Fruit fly (Drosophila melanogaster) whole organism, embryonic: Measurements from ENCODE around the gene CG4291.
A peak's percentile ranks its signal among the peaks of the same experiment; 100 is the strongest.

Experiments
- Antp ChIP-seq: fragments of 200-800 bp; sonication (Bioruptor generic); optimal IDR thresholded peaks from 3 replicates; lab custom pipeline; 2016; ENCODE audit warnings: missing biosample characterization, missing genetic modification characterization
- Atf-2 ChIP-seq: fragments of 200-800 bp; sonication (Bioruptor generic); optimal IDR thresholded peaks from 2 replicates; lab custom pipeline; 2016; ENCODE audit warnings: missing biosample characterization, missing genetic modification characterization
- B-H1 ChIP-seq: fragments of 200-800 bp; sonication (Bioruptor generic); IDR thresholded peaks from 3 replicates; pipeline ENCODE4 v1.3.6; 2022; ENCODE audit warnings: missing biosample characterization, missing genetic modification characterization
- CG10431 ChIP-seq: fragments of 200-800 bp; sonication (Bioruptor generic); optimal IDR thresholded peaks from 3 replicates; lab custom pipeline; 2018; ENCODE audit warnings: missing biosample characterization, mild to moderate bottlenecking, missing genetic modification characterization
- CG11456 ChIP-seq: fragments of 200-800 bp; sonication (Bioruptor generic); IDR thresholded peaks from 3 replicates; pipeline ENCODE4 v1.3.6; 2022; ENCODE audit warnings: missing biosample characterization, missing genetic modification characterization
- CG11560 ChIP-seq: fragments of 200-800 bp; sonication (Bioruptor generic); IDR thresholded peaks from 3 replicates; pipeline ENCODE4 v1.3.6; 2022; ENCODE audit warnings: missing biosample characterization, missing genetic modification characterization
- CG12236 ChIP-seq: fragments of 200-800 bp; sonication (Bioruptor generic); optimal IDR thresholded peaks from 2 replicates; lab custom pipeline; 2016; ENCODE audit warnings: missing biosample characterization, missing genetic modification characterization
- CG17186 ChIP-seq: fragments of 200-800 bp; sonication (Bioruptor generic); optimal IDR thresholded peaks from 3 replicates; lab custom pipeline; 2017; ENCODE audit warnings: missing biosample characterization, missing genetic modification reagents, missing genetic modification characterization
- CG17612 ChIP-seq: fragments of 200-800 bp; sonication (Bioruptor generic); IDR thresholded peaks from 2 replicates; pipeline ENCODE4 v1.3.6; 2022; ENCODE audit warnings: missing biosample characterization, missing genetic modification characterization
- CG18476 ChIP-seq: fragments of 200-800 bp; sonication (Bioruptor generic); optimal IDR thresholded peaks from 2 replicates; lab custom pipeline; 2016; ENCODE audit warnings: missing biosample characterization, mild to moderate bottlenecking, missing genetic modification characterization
- CG2120 ChIP-seq: fragments of 200-800 bp; sonication (Bioruptor generic); optimal IDR thresholded peaks from 3 replicates; lab custom pipeline; 2016; ENCODE audit warnings: missing biosample characterization, missing genetic modification characterization
- CG2199 ChIP-seq: fragments of 200-800 bp; sonication (Bioruptor generic); IDR thresholded peaks from 3 replicates; pipeline ENCODE4 v1.3.6; 2022; ENCODE audit warnings: missing biosample characterization, missing genetic modification characterization
- CG2889 ChIP-seq: fragments of 200-800 bp; sonication (Bioruptor generic); IDR thresholded peaks from 3 replicates; pipeline ENCODE4 v1.3.6; 2022; ENCODE audit warnings: missing biosample characterization, missing genetic modification characterization
- CG33213 ChIP-seq: fragments of 200-800 bp; sonication (Bioruptor generic); optimal IDR thresholded peaks from 3 replicates; lab custom pipeline; 2016; ENCODE audit warnings: missing biosample characterization, missing genetic modification characterization
- CG3847 ChIP-seq: fragments of 200-800 bp; sonication (Bioruptor generic); IDR thresholded peaks from 2 replicates; pipeline ENCODE4 v1.3.6; 2022; ENCODE audit warnings: missing biosample characterization, missing genetic modification characterization
- CG42726 ChIP-seq: fragments of 200-800 bp; sonication (Bioruptor generic); IDR thresholded peaks from 2 replicates; pipeline ENCODE4 v1.3.6; 2022; ENCODE audit warnings: missing biosample characterization, missing genetic modification characterization; ENCODE audit not compliant: partially characterized antibody
- CG4404 ChIP-seq: fragments of 200-800 bp; sonication (Bioruptor generic); IDR thresholded peaks from 2 replicates; pipeline ENCODE4 v1.3.6; 2022; ENCODE audit warnings: missing biosample characterization, missing genetic modification characterization
- CG4820 ChIP-seq: fragments of 200-800 bp; sonication (Bioruptor generic); optimal IDR thresholded peaks from 3 replicates; lab custom pipeline; 2016; ENCODE audit warnings: missing biosample characterization, missing genetic modification characterization
- CG9437 ChIP-seq: fragments of 200-800 bp; sonication (Bioruptor generic); optimal IDR thresholded peaks from 2 replicates; lab custom pipeline; 2018; ENCODE audit warnings: missing biosample characterization, mild to moderate bottlenecking, missing genetic modification characterization
- Dbx ChIP-seq: fragments of 200-800 bp; sonication (Bioruptor generic); IDR thresholded peaks from 3 replicates; pipeline ENCODE4 v1.3.6; 2022; ENCODE audit warnings: missing biosample characterization, missing genetic modification characterization
- Deaf1 ChIP-seq: fragments of 200-800 bp; optimal IDR thresholded peaks from 3 replicates; lab custom pipeline; 2019; ENCODE audit warnings: missing biosample characterization, mild to moderate bottlenecking, missing genetic modification characterization, moderate library complexity
- Dfd ChIP-seq, 2 experiments: fragments of >200 bp; optimal IDR thresholded peaks; 2 replicates each; lab custom pipeline; 2017; ENCODE audit warnings: missing biosample characterization in 2 of 2, missing genetic modification characterization in 2 of 2
- Dip3 ChIP-seq: fragments of 200-800 bp; sonication (Bioruptor generic); optimal IDR thresholded peaks from 3 replicates; lab custom pipeline; 2016; ENCODE audit warnings: missing biosample characterization, missing genetic modification characterization
- Eip74EF ChIP-seq, 2 experiments: fragments of 200-800 bp in 1 of 2; fragments of >200 bp in 1 of 2; sonication (Bioruptor generic) in 1 of 2; optimal IDR thresholded peaks; 2 replicates each; lab custom pipeline; 2017 to 2019; ENCODE audit warnings: missing biosample characterization in 2 of 2, missing genetic modification characterization in 2 of 2, mild to moderate bottlenecking in 1 of 2, moderate library complexity in 1 of 2
- Fer3 ChIP-seq: fragments of 200-800 bp; sonication (Bioruptor generic); optimal IDR thresholded peaks from 2 replicates; lab custom pipeline; 2018; ENCODE audit warnings: missing biosample characterization, mild to moderate bottlenecking, missing genetic modification characterization, moderate library complexity
- H15 ChIP-seq: fragments of 200-800 bp; sonication (Bioruptor generic); IDR thresholded peaks from 3 replicates; pipeline ENCODE4 v1.3.6; 2022; ENCODE audit warnings: missing biosample characterization, missing genetic modification characterization
- H2.0 ChIP-seq: fragments of 200-800 bp; sonication (Bioruptor generic); IDR thresholded peaks from 2 replicates; pipeline ENCODE4 v1.3.6; 2022; ENCODE audit warnings: missing biosample characterization, missing genetic modification characterization
- Hmx ChIP-seq: fragments of 200-800 bp; sonication (Bioruptor generic); optimal IDR thresholded peaks from 2 replicates; lab custom pipeline; 2016; ENCODE audit warnings: missing biosample characterization, missing genetic modification characterization
- MESR4 ChIP-seq: fragments of 200-800 bp; sonication (Bioruptor generic); optimal IDR thresholded peaks from 2 replicates; lab custom pipeline; 2018; ENCODE audit warnings: missing biosample characterization, mild to moderate bottlenecking, missing genetic modification characterization, moderate library complexity
- NfI ChIP-seq: fragments of 200-800 bp; sonication (Bioruptor generic); optimal IDR thresholded peaks from 3 replicates; lab custom pipeline; 2018; ENCODE audit warnings: missing biosample characterization, mild to moderate bottlenecking, missing genetic modification characterization, moderate library complexity
- Ptx1 ChIP-seq: fragments of 200-800 bp; sonication (Bioruptor generic); IDR thresholded peaks from 2 replicates; pipeline ENCODE4 v1.3.6; 2022; ENCODE audit warnings: missing biosample characterization, missing genetic modification characterization
- Rfx ChIP-seq: fragments of 200-800 bp; sonication (Bioruptor generic); IDR thresholded peaks from 2 replicates; pipeline ENCODE4 v1.3.6; 2022; ENCODE audit warnings: missing biosample characterization, missing genetic modification characterization
- Scr ChIP-seq: fragments of 200-800 bp; sonication (Bioruptor generic); IDR thresholded peaks from 2 replicates; pipeline ENCODE4 v1.3.6; 2022; ENCODE audit warnings: missing biosample characterization, missing genetic modification characterization; ENCODE audit not compliant: partially characterized antibody
- Xbp1 ChIP-seq: fragments of 200-800 bp; sonication (Bioruptor generic); optimal IDR thresholded peaks from 3 replicates; lab custom pipeline; 2016; ENCODE audit warnings: missing biosample characterization, mild to moderate bottlenecking, missing genetic modification characterization
- caup ChIP-seq: fragments of 200-800 bp; sonication (Bioruptor generic); optimal IDR thresholded peaks from 3 replicates; lab custom pipeline; 2017; ENCODE audit warnings: missing biosample characterization, mild to moderate bottlenecking, missing genetic modification characterization, moderate library complexity; ENCODE audit not compliant: severe bottlenecking
- chn ChIP-seq: fragments of 200-800 bp; sonication (Bioruptor generic); optimal IDR thresholded peaks from 2 replicates; lab custom pipeline; 2016; ENCODE audit warnings: missing biosample characterization, missing genetic modification characterization
- crp ChIP-seq, 2 experiments: fragments of 200-800 bp; sonication (Bioruptor generic); optimal IDR thresholded peaks; 2 replicates in 1 of 2; 3 replicates in 1 of 2; lab custom pipeline; 2017; ENCODE audit warnings: missing biosample characterization in 2 of 2, missing genetic modification characterization in 2 of 2, mild to moderate bottlenecking in 1 of 2, moderate library complexity in 1 of 2
- ewg ChIP-seq: fragments of 200-800 bp; sonication (Bioruptor generic); optimal IDR thresholded peaks from 3 replicates; lab custom pipeline; 2017; ENCODE audit warnings: mild to moderate bottlenecking, missing biosample characterization, missing genetic modification reagents, missing genetic modification characterization
- gro ChIP-seq: fragments of 200-800 bp; sonication (Bioruptor generic); optimal IDR thresholded peaks from 2 replicates; lab custom pipeline; 2016; ENCODE audit warnings: missing biosample characterization, missing genetic modification characterization
- ham ChIP-seq: fragments of 200-800 bp; sonication (Bioruptor generic); IDR thresholded peaks from 2 replicates; pipeline ENCODE4 v1.3.6; 2022; ENCODE audit warnings: missing biosample characterization, missing genetic modification characterization
- ken ChIP-seq: fragments of 200-800 bp; sonication (Bioruptor generic); IDR thresholded peaks from 3 replicates; pipeline ENCODE4 v1.3.6; 2022; ENCODE audit warnings: missing biosample characterization, missing genetic modification characterization
- nerfin-2 ChIP-seq: fragments of 200-800 bp; sonication (Bioruptor generic); IDR thresholded peaks from 2 replicates; pipeline ENCODE4 v1.3.6; 2022; ENCODE audit warnings: missing biosample characterization, missing genetic modification characterization; ENCODE audit not compliant: partially characterized antibody
- pan ChIP-seq, 4 experiments: fragments of >200 bp in 3 of 4; fragments of 200-800 bp in 1 of 4; sonication (Bioruptor generic) in 1 of 4; optimal IDR thresholded peaks in 3 of 4; IDR thresholded peaks in 1 of 4; 2 replicates each; pipeline versions ENCODE4 v1.3.6 to Lab custom; 2017 to 2022; ENCODE audit warnings: missing biosample characterization in 2 of 4, missing genetic modification characterization in 2 of 4, mixed read lengths in 1 of 4
- pho ChIP-seq: fragments of 200-800 bp; sonication (Bioruptor generic); optimal IDR thresholded peaks from 2 replicates; lab custom pipeline; 2016; ENCODE audit warnings: missing biosample characterization, missing genetic modification characterization
- pita ChIP-seq: fragments of 200-800 bp; sonication (Bioruptor generic); optimal IDR thresholded peaks from 2 replicates; lab custom pipeline; 2017; ENCODE audit warnings: missing biosample characterization, mild to moderate bottlenecking, missing genetic modification characterization
- seq ChIP-seq: fragments of 200-800 bp; sonication (Bioruptor generic); IDR thresholded peaks from 2 replicates; pipeline ENCODE4 v1.3.6; 2022; ENCODE audit warnings: missing biosample characterization, missing genetic modification characterization
- slou ChIP-seq: fragments of 200-800 bp; sonication (Bioruptor generic); optimal IDR thresholded peaks from 3 replicates; lab custom pipeline; 2016; ENCODE audit warnings: missing biosample characterization, missing genetic modification characterization
- tx ChIP-seq: fragments of 200-800 bp; sonication (Bioruptor generic); optimal IDR thresholded peaks from 2 replicates; lab custom pipeline; 2016; ENCODE audit warnings: missing biosample characterization, missing genetic modification characterization
- unc-4 ChIP-seq: fragments of 200-800 bp; sonication (Bioruptor generic); IDR thresholded peaks from 2 replicates; pipeline ENCODE4 v1.3.6; 2022; ENCODE audit warnings: missing biosample characterization, missing genetic modification characterization; ENCODE audit not compliant: partially characterized antibody
- zf30C ChIP-seq: fragments of 200-800 bp; sonication (Bioruptor generic); optimal IDR thresholded peaks from 3 replicates; lab custom pipeline; 2018; ENCODE audit warnings: missing biosample characterization, mild to moderate bottlenecking, missing genetic modification characterization

CG4291 gene

dm6 chr2L:865851-866250 is 13.3 kb upstream of the CG4291 start:
- TF ChIP-seq crp (GFP tag; optimal IDR thresholded peaks at IDR 0.05; lab: Kevin White, UChicago): peak in 1 of 2 experiments; percentile 66
- TF ChIP-seq ken (GFP tag; lab: Robert Waterston, UW): peak; percentile 97
- no peak for TF ChIP-seq pan (optimal IDR thresholded peaks at IDR 0.05; lab: Kevin White, UChicago)
- TF ChIP-seq pan (GFP tag; optimal IDR thresholded peaks at IDR 0.05 in 1 of 2, IDR thresholded peaks at IDR 0.05 in 1 of 2): peak in 1 of 2 experiments; percentile 97
- TF ChIP-seq CG4404 (GFP tag; lab: Robert Waterston, UW): peak; percentile 94
- peak; percentile 76 for TF ChIP-seq Deaf1 (tag; lab: Kevin White, UChicago)
- peak; percentile 62 for TF ChIP-seq MESR4 (GFP tag; lab: Kevin White, UChicago)
- peak; percentile 97 for TF ChIP-seq H2.0 (GFP tag; lab: Robert Waterston, UW)
- TF ChIP-seq ewg (GFP tag; lab: Kevin White, UChicago): peak; percentile 91
- TF ChIP-seq Atf-2 (GFP tag; lab: Kevin White, UChicago): peak; percentile 94
- peak; percentile 83 for TF ChIP-seq CG11560 (tag; lab: Robert Waterston, UW)
- no peak for TF ChIP-seq pita (GFP tag; lab: Kevin White, UChicago)
- TF ChIP-seq Dfd (GFP tag; optimal IDR thresholded peaks at IDR 0.05; lab: Kevin White, UChicago): peak in 1 of 2 experiments; percentile 4
- peak; percentile 89 for TF ChIP-seq CG17186 (GFP tag; lab: Kevin White, UChicago)
- peak; percentile 93 for TF ChIP-seq Antp (GFP tag; lab: Kevin White, UChicago)
- TF ChIP-seq nerfin-2 (GFP tag; lab: Robert Waterston, UW): no peak
- peak; percentile 96 for TF ChIP-seq H15 (GFP tag; lab: Robert Waterston, UW)
- TF ChIP-seq CG4820 (GFP tag; lab: Kevin White, UChicago): peak; percentile 96
- TF ChIP-seq CG33213 (GFP tag; lab: Kevin White, UChicago): peak; percentile 96
- TF ChIP-seq CG2120: peak; percentile 97
- peak; percentile 83 for TF ChIP-seq zf30C (GFP tag; lab: Kevin White, UChicago)
- peak in 1 of 2 experiments; percentile 94 for TF ChIP-seq Eip74EF (GFP tag; optimal IDR thresholded peaks at IDR 0.05; lab: Kevin White, UChicago)
- TF ChIP-seq Scr (GFP tag; lab: Robert Waterston, UW): no peak
- TF ChIP-seq caup: peak; percentile 95
- TF ChIP-seq chn (GFP tag; lab: Kevin White, UChicago): peak; percentile 97
- TF ChIP-seq CG10431 (GFP tag; lab: Kevin White, UChicago): peak; percentile 68
- peak; percentile 96 for TF ChIP-seq CG2199
- TF ChIP-seq CG12236 (GFP tag; lab: Kevin White, UChicago): peak; percentile 86
- peak; percentile 83 for TF ChIP-seq slou (GFP tag; lab: Kevin White, UChicago)
- peak; percentile 96 for TF ChIP-seq Dip3 (GFP tag; lab: Kevin White, UChicago)
- peak; percentile 93 for TF ChIP-seq tx (GFP tag; lab: Kevin White, UChicago)
- peak; percentile 97 for TF ChIP-seq CG11456 (GFP tag; lab: Robert Waterston, UW)
- TF ChIP-seq CG3847: peak; percentile 95
- TF ChIP-seq Dbx: peak; percentile 97
- peak; percentile 96 for TF ChIP-seq Ptx1 (GFP tag; lab: Robert Waterston, UW)
- peak; percentile 98 for TF ChIP-seq Rfx
- TF ChIP-seq CG18476 (GFP tag; lab: Kevin White, UChicago): peak; percentile 95
- peak; percentile 92 for TF ChIP-seq Hmx (GFP tag; lab: Kevin White, UChicago)
- TF ChIP-seq B-H1 (GFP tag; lab: Robert Waterston, UW): peak; percentile 95
- peak; percentile 89 for TF ChIP-seq CG9437 (GFP tag; lab: Kevin White, UChicago)
- peak; percentile 96 for TF ChIP-seq seq (GFP tag; lab: Robert Waterston, UW)
- TF ChIP-seq CG17612 (GFP tag; lab: Robert Waterston, UW): peak; percentile 91
- peak; percentile 97 for TF ChIP-seq Xbp1 (GFP tag; lab: Kevin White, UChicago)
- no peak for TF ChIP-seq unc-4 (GFP tag; lab: Robert Waterston, UW)
- peak; percentile 92 for TF ChIP-seq CG2889
- TF ChIP-seq Fer3: peak; percentile 96
- peak; percentile 78 for TF ChIP-seq ham (GFP tag; lab: Robert Waterston, UW)
- peak; percentile 93 for TF ChIP-seq NfI (GFP tag; lab: Kevin White, UChicago)
- TF ChIP-seq gro (GFP tag; lab: Kevin White, UChicago): peak; percentile 96
- no peak for TF ChIP-seq CG42726
- peak; percentile 96 for TF ChIP-seq pho (GFP tag; lab: Kevin White, UChicago)
